Worm (Caenorhabditis elegans) whole organism, midembryonic: ENCODE measurements around the gene T28D6.7.

Experiments
- T22C8.4 ChIP-seq: fragments of 200-800 bp; sonication (Bioruptor generic); IDR thresholded peaks from 2 replicates; pipeline ENCODE4 v1.3.6; 2022; ENCODE audit warnings: missing genetic modification characterization, missing compliant biosample characterization
- cog-1 ChIP-seq: sonication (generic microtip); optimal IDR thresholded peaks from 2 replicates; lab custom pipeline; 2016; ENCODE audit warnings: missing genetic modification characterization, missing compliant biosample characterization
- klf-2 ChIP-seq: fragments of 200-800 bp; sonication (Bioruptor generic); conservative IDR thresholded peaks from 2 replicates; pipeline ENCODE4 v1.3.6; 2022; ENCODE audit warnings: missing genetic modification reagents, missing genetic modification characterization, missing compliant biosample characterization
- ref-1 ChIP-seq: fragments of 200-800 bp; sonication (Bioruptor generic); conservative IDR thresholded peaks from 2 replicates; pipeline ENCODE4 v1.3.6; 2022; ENCODE audit warnings: missing genetic modification reagents, missing genetic modification characterization, missing compliant biosample characterization
- ztf-23 ChIP-seq: fragments of 200-800 bp; sonication (Bioruptor generic); IDR thresholded peaks from 2 replicates; pipeline ENCODE4 v1.3.6; 2022; ENCODE audit warnings: missing genetic modification reagents, missing genetic modification characterization, missing compliant biosample characterization
- ztf-29 ChIP-seq: fragments of 200-800 bp; sonication (Bioruptor generic); IDR thresholded peaks from 2 replicates; pipeline ENCODE4 v1.3.6; 2022; ENCODE audit warnings: missing genetic modification reagents, missing genetic modification characterization, missing compliant biosample characterization

DNA sequence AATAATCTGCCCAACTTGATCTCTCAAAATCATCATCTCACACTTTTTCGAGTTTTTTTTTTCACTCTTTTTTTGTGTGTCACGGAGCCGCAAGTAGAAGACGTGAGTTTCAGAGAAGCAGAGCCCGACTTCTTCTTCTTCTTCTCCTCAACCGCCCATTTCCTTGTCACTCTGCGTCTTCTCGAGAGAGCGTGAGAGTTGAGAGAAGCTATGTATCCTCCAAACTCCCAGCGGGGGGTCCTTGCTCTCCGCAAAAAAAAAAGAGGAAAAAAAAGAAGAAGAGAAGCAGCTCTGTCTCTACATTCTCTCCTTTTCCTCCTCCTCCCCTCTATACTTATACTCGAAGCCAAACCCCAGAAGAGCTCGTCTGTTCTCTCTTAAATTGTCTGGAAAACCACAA, 11.9 kb downstream of the T28D6.7 start:
- no peak for TF ChIP-seq klf-2 (GFP tag; lab: Robert Waterston, UW)
- no peak for TF ChIP-seq cog-1
- no peak for TF ChIP-seq ztf-23 (GFP tag; lab: Robert Waterston, UW)
- no peak for TF ChIP-seq ref-1 (GFP tag; lab: Robert Waterston, UW)
- no peak for TF ChIP-seq ztf-29 (GFP tag; lab: Robert Waterston, UW)
- TF ChIP-seq T22C8.4 (GFP tag; lab: Robert Waterston, UW) = no peak
